Fruit fly (Drosophila melanogaster) whole organism, prepupa: Measurements from ENCODE around the gene CG1703.
A peak's percentile ranks its signal among the peaks of the same experiment; 100 is the strongest.
"Not testable (repeated sequence)": the region's sequence is repeated elsewhere in the genome, so short reads cannot be mapped to it uniquely, and the experiment has no call there.

Source experiments
- CG10631 ChIP-seq: fragments of 200-800 bp; sonication (Bioruptor generic); optimal IDR thresholded peaks from 2 replicates; lab custom pipeline; 2016; ENCODE audit warnings: missing biosample characterization, missing genetic modification characterization
- CG10669 ChIP-seq: fragments of 200-800 bp; sonication (Bioruptor generic); optimal IDR thresholded peaks from 3 replicates; lab custom pipeline; 2018; ENCODE audit warnings: missing biosample characterization, mild to moderate bottlenecking, missing genetic modification characterization, moderate library complexity
- CG11294 ChIP-seq: fragments of 200-800 bp; sonication (Bioruptor generic); IDR thresholded peaks from 2 replicates; pipeline ENCODE4 v1.3.6; 2022; ENCODE audit warnings: missing biosample characterization, missing genetic modification characterization
- CG11762 ChIP-seq: fragments of 200-800 bp; sonication (Bioruptor generic); optimal IDR thresholded peaks from 3 replicates; lab custom pipeline; 2016; ENCODE audit warnings: missing biosample characterization, missing genetic modification characterization; ENCODE audit not compliant: insufficient read depth
- CG15336 ChIP-seq: fragments of 200-800 bp; sonication (Bioruptor generic); IDR thresholded peaks from 2 replicates; pipeline ENCODE4 v1.3.6; 2022; ENCODE audit warnings: missing biosample characterization, missing genetic modification characterization
- CG1621 ChIP-seq: fragments of 200-800 bp; sonication (Bioruptor generic); optimal IDR thresholded peaks from 3 replicates; lab custom pipeline; 2018; ENCODE audit warnings: missing biosample characterization, mild to moderate bottlenecking, missing genetic modification characterization
- CG3032 ChIP-seq: fragments of 200-800 bp; optimal IDR thresholded peaks from 2 replicates; lab custom pipeline; 2019; ENCODE audit warnings: missing biosample characterization, mild to moderate bottlenecking, missing genetic modification characterization, moderate library complexity
- CG31627 ChIP-seq: fragments of 200-800 bp; sonication (Bioruptor generic); optimal IDR thresholded peaks from 3 replicates; lab custom pipeline; 2016; ENCODE audit warnings: missing biosample characterization, missing genetic modification characterization
- CG4318 ChIP-seq: fragments of 200-800 bp; sonication (Bioruptor generic); optimal IDR thresholded peaks from 3 replicates; lab custom pipeline; 2017; ENCODE audit warnings: missing biosample characterization, mild to moderate bottlenecking, missing genetic modification characterization
- CG6163 ChIP-seq: fragments of 200-800 bp; sonication (Bioruptor generic); IDR thresholded peaks from 3 replicates; pipeline ENCODE4 v1.3.6; 2022; ENCODE audit warnings: missing biosample characterization, missing genetic modification characterization
- CG6276 ChIP-seq: fragments of 200-800 bp; sonication (Bioruptor generic); optimal IDR thresholded peaks from 2 replicates; lab custom pipeline; 2017; ENCODE audit warnings: missing biosample characterization, mild to moderate bottlenecking, missing genetic modification characterization
- CG6792 ChIP-seq: fragments of 200-800 bp; sonication (Bioruptor generic); optimal IDR thresholded peaks from 3 replicates; lab custom pipeline; 2016; ENCODE audit warnings: missing biosample characterization, missing genetic modification characterization
- CG6854 ChIP-seq: fragments of 200-800 bp; sonication (Bioruptor generic); optimal IDR thresholded peaks from 2 replicates; lab custom pipeline; 2017; ENCODE audit warnings: missing biosample characterization, mild to moderate bottlenecking, missing genetic modification characterization
- CG7368 ChIP-seq: fragments of 200-800 bp; sonication (Bioruptor generic); optimal IDR thresholded peaks from 3 replicates; lab custom pipeline; 2016; ENCODE audit warnings: missing biosample characterization, missing genetic modification characterization
- CG8119 ChIP-seq: fragments of 200-800 bp; sonication (Bioruptor generic); IDR thresholded peaks from 3 replicates; pipeline ENCODE4 v1.3.6; 2022; ENCODE audit warnings: missing biosample characterization, missing genetic modification characterization
- CG8319 ChIP-seq: fragments of 200-800 bp; sonication (Bioruptor generic); optimal IDR thresholded peaks from 3 replicates; lab custom pipeline; 2016; ENCODE audit warnings: missing biosample characterization, missing genetic modification characterization
- Eip75B ChIP-seq: fragments of 200-800 bp; sonication (Bioruptor generic); optimal IDR thresholded peaks from 3 replicates; lab custom pipeline; 2016; ENCODE audit warnings: missing biosample characterization, missing genetic modification characterization
- Ets21C ChIP-seq: fragments of 200-800 bp; sonication (Bioruptor generic); optimal IDR thresholded peaks from 3 replicates; lab custom pipeline; 2016; ENCODE audit warnings: missing biosample characterization, missing genetic modification characterization
- Ets96B ChIP-seq: fragments of 200-800 bp; optimal IDR thresholded peaks from 2 replicates; lab custom pipeline; 2019; ENCODE audit warnings: missing biosample characterization, mild to moderate bottlenecking, missing genetic modification characterization, moderate library complexity
- Gug ChIP-seq: fragments of 200-800 bp; sonication (Bioruptor generic); IDR thresholded peaks from 2 replicates; pipeline ENCODE4 v1.3.6; 2022; ENCODE audit warnings: missing biosample characterization, missing genetic modification characterization
- Hr4 ChIP-seq: fragments of 200-800 bp; sonication (Bioruptor generic); optimal IDR thresholded peaks from 3 replicates; lab custom pipeline; 2016; ENCODE audit warnings: missing biosample characterization, missing genetic modification characterization
- Lpt ChIP-seq: fragments of 200-800 bp; sonication (Bioruptor generic); optimal IDR thresholded peaks from 3 replicates; lab custom pipeline; 2016; ENCODE audit warnings: missing biosample characterization, missing genetic modification characterization
- OdsH ChIP-seq: fragments of 200-800 bp; sonication (Bioruptor generic); optimal IDR thresholded peaks from 3 replicates; lab custom pipeline; 2016; ENCODE audit warnings: missing biosample characterization, missing genetic modification characterization
- Smox ChIP-seq: fragments of 200-800 bp; sonication (Bioruptor generic); optimal IDR thresholded peaks from 3 replicates; lab custom pipeline; 2016; ENCODE audit warnings: missing biosample characterization, missing genetic modification characterization
- Sox102F ChIP-seq: fragments of 200-800 bp; sonication (Bioruptor generic); optimal IDR thresholded peaks from 2 replicates; lab custom pipeline; 2016; ENCODE audit warnings: missing biosample characterization, mild to moderate bottlenecking, missing genetic modification characterization
- Sox14 ChIP-seq: fragments of 200-800 bp; sonication (Bioruptor generic); optimal IDR thresholded peaks from 3 replicates; lab custom pipeline; 2016; ENCODE audit warnings: missing biosample characterization, missing genetic modification characterization
- acj6 ChIP-seq: fragments of 200-800 bp; sonication (Bioruptor generic); optimal IDR thresholded peaks from 3 replicates; lab custom pipeline; 2016; ENCODE audit warnings: missing biosample characterization, missing genetic modification characterization
- dac ChIP-seq: fragments of 200-800 bp; sonication (Bioruptor generic); optimal IDR thresholded peaks from 2 replicates; lab custom pipeline; 2017; ENCODE audit warnings: missing biosample characterization, mild to moderate bottlenecking, missing genetic modification characterization
- dsx ChIP-seq: fragments of 200-800 bp; optimal IDR thresholded peaks from 3 replicates; lab custom pipeline; 2019; ENCODE audit warnings: missing biosample characterization, mild to moderate bottlenecking, missing genetic modification characterization, moderate library complexity; ENCODE audit not compliant: poor library complexity, severe bottlenecking
- eg ChIP-seq: fragments of 200-800 bp; sonication (Bioruptor generic); IDR thresholded peaks from 3 replicates; pipeline ENCODE4 v1.3.6; 2022; ENCODE audit warnings: missing biosample characterization, missing genetic modification characterization
- esn ChIP-seq: fragments of 200-800 bp; sonication (Bioruptor generic); optimal IDR thresholded peaks from 2 replicates; lab custom pipeline; 2016; ENCODE audit warnings: missing biosample characterization, mild to moderate bottlenecking, missing genetic modification characterization, moderate library complexity
- fd59A ChIP-seq: fragments of 200-800 bp; sonication (Bioruptor generic); optimal IDR thresholded peaks from 2 replicates; lab custom pipeline; 2017; ENCODE audit warnings: missing biosample characterization, mild to moderate bottlenecking, missing genetic modification characterization, missing genetic modification reagents
- fd85E ChIP-seq: fragments of 200-800 bp; sonication (Bioruptor generic); optimal IDR thresholded peaks from 3 replicates; lab custom pipeline; 2016; ENCODE audit warnings: missing biosample characterization, missing genetic modification characterization
- fkh ChIP-seq: fragments of 200-800 bp; sonication (Bioruptor generic); optimal IDR thresholded peaks from 3 replicates; lab custom pipeline; 2017; ENCODE audit warnings: missing biosample characterization, mild to moderate bottlenecking, missing genetic modification characterization, moderate library complexity
- lz ChIP-seq: fragments of 200-800 bp; sonication (Bioruptor generic); optimal IDR thresholded peaks from 3 replicates; lab custom pipeline; 2016; ENCODE audit warnings: missing biosample characterization, missing genetic modification characterization
- net ChIP-seq: fragments of 200-800 bp; sonication (Bioruptor generic); optimal IDR thresholded peaks from 3 replicates; lab custom pipeline; 2016; ENCODE audit warnings: missing biosample characterization, missing genetic modification characterization
- pdm3 ChIP-seq: fragments of 200-800 bp; sonication (Bioruptor generic); optimal IDR thresholded peaks from 3 replicates; lab custom pipeline; 2016; ENCODE audit warnings: missing biosample characterization, missing genetic modification characterization
- spab ChIP-seq: fragments of 200-800 bp; sonication (Bioruptor generic); optimal IDR thresholded peaks from 2 replicates; lab custom pipeline; 2017; ENCODE audit warnings: missing biosample characterization, mild to moderate bottlenecking, missing genetic modification characterization, missing genetic modification reagents
- ss ChIP-seq, 2 experiments: fragments of 200-800 bp; sonication (Bioruptor generic); optimal IDR thresholded peaks; 2 replicates in 1 of 2; 3 replicates in 1 of 2; lab custom pipeline; 2017 to 2018; ENCODE audit warnings: mild to moderate bottlenecking in 2 of 2, missing biosample characterization in 2 of 2, missing genetic modification characterization in 2 of 2, moderate library complexity in 1 of 2
- svp ChIP-seq: fragments of 200-800 bp; sonication (Bioruptor generic); peaks from one replicate; lab custom pipeline; 2016; ENCODE audit warnings: missing biosample characterization, missing genetic modification characterization
- topi ChIP-seq: fragments of 200-800 bp; sonication (Bioruptor generic); optimal IDR thresholded peaks from 3 replicates; lab custom pipeline; 2016; ENCODE audit warnings: missing biosample characterization, missing genetic modification characterization

CG1703 gene

dm6 chrX:11580200-11580840 is 31.4 kb upstream of the CG1703 start, which contains the start of gene nod (continued):
- TF ChIP-seq Hr4 (GFP tag; lab: Kevin White, UChicago) (peak; percentile 52), Smox (GFP tag; lab: Kevin White, UChicago) (peak; percentile 46), spab (GFP tag; lab: Kevin White, UChicago) (no peak), Sox14 (GFP tag; lab: Kevin White, UChicago) (peak; percentile 69), CG8119 (GFP tag; lab: Robert Waterston, UW) (no peak), CG3032 (tag; lab: Kevin White, UChicago) (peak; percentile 45), dac (GFP tag; lab: Kevin White, UChicago) (peak; percentile 27), fd59A (GFP tag; lab: Kevin White, UChicago) (no peak), CG6854 (GFP tag; lab: Kevin White, UChicago) (no peak), CG11294 (GFP tag; lab: Robert Waterston, UW) (no peak), Eip75B (GFP tag; lab: Kevin White, UChicago) (peak; percentile 63), CG4318 (GFP tag; lab: Kevin White, UChicago) (no peak), acj6 (GFP tag; lab: Kevin White, UChicago) (peak; percentile 63), CG10631 (GFP tag; lab: Kevin White, UChicago) (peak; percentile 55), CG15336 (0 out of 2 replicates have a peak, but pooled peaks have one; percentile 33), CG1621 (tag; lab: Kevin White, UChicago) (peak; percentile 7), Lpt (GFP tag; lab: Kevin White, UChicago) (peak; percentile 28), pdm3 (GFP tag; lab: Kevin White, UChicago) (peak; percentile 71), ss (GFP tag; optimal IDR thresholded peaks at IDR 0.05; lab: Kevin White, UChicago) (no peak), OdsH (peak; percentile 69), CG6792 (GFP tag; lab: Kevin White, UChicago) (peak; percentile 53), Sox102F (GFP tag; lab: Kevin White, UChicago) (no peak)

dm6 chrX:11584075-11584474 is 27.7 kb upstream of the CG1703 start, which contains the start of gene pkm:
pkm (minus strand) TSS chrX:11584175.
- TF ChIP-seq esn (GFP tag; lab: Kevin White, UChicago): no peak
- no peak for TF ChIP-seq CG7368 (GFP tag; lab: Kevin White, UChicago)
- TF ChIP-seq topi: no peak
- TF ChIP-seq lz (GFP tag; lab: Kevin White, UChicago): no peak
- TF ChIP-seq Sox14 (GFP tag; lab: Kevin White, UChicago): no peak
- TF ChIP-seq svp (GFP tag; lab: Kevin White, UChicago): no peak
- TF ChIP-seq CG8319 (GFP tag; lab: Kevin White, UChicago): no peak
- no peak for TF ChIP-seq CG4318 (GFP tag; lab: Kevin White, UChicago)
- no peak for TF ChIP-seq CG10669 (GFP tag; lab: Kevin White, UChicago)
- TF ChIP-seq CG3032 (tag; lab: Kevin White, UChicago): no peak
- TF ChIP-seq Gug (GFP tag; lab: Robert Waterston, UW): no peak
- no peak for TF ChIP-seq CG11762 (GFP tag; lab: Kevin White, UChicago)

- TF ChIP-seq Smox, CG10669, Eip75B (GFP tag; lab: Kevin White, UChicago): not testable (repeated sequence)
These were observed 12.1 kb upstream of the CG1703 start, which contains the start of gene rho-4 for dm6 chrX:11599589-11599988. rho-4 (plus strand) TSS chrX:11599838.

- TF ChIP-seq Gug (GFP tag; lab: Robert Waterston, UW) (no peak), Ets21C (GFP tag; lab: Kevin White, UChicago) (peak; percentile 22), CG31627 (peak; percentile 30), CG8119 (GFP tag; lab: Robert Waterston, UW) (no peak), Ets96B (peak; percentile 18), fd85E (GFP tag; lab: Kevin White, UChicago) (no peak), CG11294 (GFP tag; lab: Robert Waterston, UW) (no peak), dac (GFP tag; lab: Kevin White, UChicago) (no peak), CG15336 (no peak), eg (GFP tag; lab: Robert Waterston, UW) (peak; percentile 51; the same call in 2 of the 3 replicates), CG7368 (GFP tag; lab: Kevin White, UChicago) (peak; percentile 28), CG6163 (GFP tag; lab: Robert Waterston, UW) (0 out of 3 replicates have a peak, but pooled peaks have one; percentile 13), esn (GFP tag; lab: Kevin White, UChicago) (peak; percentile 70), CG6276 (GFP tag; lab: Kevin White, UChicago) (no peak), fkh (no peak), CG6854 (GFP tag; lab: Kevin White, UChicago) (no peak), dsx (GFP tag; lab: Kevin White, UChicago) (no peak), fd59A (GFP tag; lab: Kevin White, UChicago) (no peak), CG10631 (GFP tag; lab: Kevin White, UChicago) (peak; percentile 52), net (GFP tag; lab: Kevin White, UChicago) (no peak), CG3032 (tag; lab: Kevin White, UChicago) (peak; percentile 5)
These were observed 10.8 kb upstream of the CG1703 start for dm6 chrX:11600795-11601358.
